Fruit fly (Drosophila melanogaster) whole organism, embryonic: ENCODE results near the gene Spec2.

Source experiments
- CG12104 ChIP-seq: fragments of 200-800 bp; sonication (Bioruptor generic); optimal IDR thresholded peaks from 3 replicates; lab custom pipeline; 2016; ENCODE audit warnings: missing biosample characterization, missing genetic modification characterization
- CG13123 ChIP-seq: fragments of 200-800 bp; sonication (Bioruptor generic); optimal IDR thresholded peaks from 2 replicates; lab custom pipeline; 2016; ENCODE audit warnings: missing biosample characterization, missing genetic modification characterization
- CG13624 ChIP-seq: fragments of 200-800 bp; sonication (Bioruptor generic); optimal IDR thresholded peaks from 2 replicates; lab custom pipeline; 2016; ENCODE audit warnings: missing biosample characterization, missing genetic modification characterization
- CG1603 ChIP-seq: fragments of 200-800 bp; sonication (Bioruptor generic); optimal IDR thresholded peaks from 2 replicates; lab custom pipeline; 2019; ENCODE audit warnings: missing biosample characterization, mild to moderate bottlenecking, missing genetic modification characterization, moderate library complexity
- CG17829 ChIP-seq: fragments of 200-800 bp; optimal IDR thresholded peaks from 2 replicates; lab custom pipeline; 2019; ENCODE audit warnings: missing biosample characterization, mild to moderate bottlenecking, missing genetic modification characterization, moderate library complexity
- CG18599 ChIP-seq: fragments of 200-800 bp; sonication (Bioruptor generic); optimal IDR thresholded peaks from 3 replicates; lab custom pipeline; 2017; ENCODE audit warnings: missing biosample characterization, missing genetic modification characterization, mild to moderate bottlenecking, moderate library complexity, missing genetic modification reagents
- CG2712 ChIP-seq: fragments of 200-800 bp; optimal IDR thresholded peaks from 3 replicates; lab custom pipeline; 2019; ENCODE audit warnings: missing biosample characterization, mild to moderate bottlenecking, missing genetic modification characterization, moderate library complexity
- CG2889 ChIP-seq: fragments of 200-800 bp; sonication (Bioruptor generic); IDR thresholded peaks from 3 replicates; pipeline ENCODE4 v1.3.6; 2022; ENCODE audit warnings: missing biosample characterization, missing genetic modification characterization
- CG32772 ChIP-seq: fragments of 200-800 bp; sonication (Bioruptor generic); IDR thresholded peaks from 2 replicates; pipeline ENCODE4 v1.3.6; 2022; ENCODE audit warnings: missing biosample characterization, missing genetic modification characterization
- CG3281 ChIP-seq: fragments of 200-800 bp; sonication (Bioruptor generic); optimal IDR thresholded peaks from 3 replicates; lab custom pipeline; 2017; ENCODE audit warnings: missing biosample characterization, mild to moderate bottlenecking, missing genetic modification characterization
- CG33557 ChIP-seq: fragments of 200-800 bp; sonication (Bioruptor generic); optimal IDR thresholded peaks from 2 replicates; lab custom pipeline; 2019; ENCODE audit warnings: missing biosample characterization, mild to moderate bottlenecking, missing genetic modification characterization, moderate library complexity
- CG4360 ChIP-seq: fragments of 200-800 bp; sonication (Bioruptor generic); IDR thresholded peaks from 2 replicates; pipeline ENCODE4 v1.3.6; 2022; ENCODE audit warnings: missing biosample characterization, missing genetic modification characterization
- CG4707 ChIP-seq: fragments of 200-800 bp; sonication (Bioruptor generic); optimal IDR thresholded peaks from 2 replicates; lab custom pipeline; 2018; ENCODE audit warnings: missing biosample characterization, mild to moderate bottlenecking, missing genetic modification characterization, moderate library complexity
- CG5953 ChIP-seq: fragments of 200-800 bp; sonication (Bioruptor generic); IDR thresholded peaks from 2 replicates; pipeline ENCODE4 v1.3.6; 2022; ENCODE audit warnings: missing biosample characterization, missing genetic modification characterization
- CG8478 ChIP-seq: fragments of >200 bp; optimal IDR thresholded peaks from 2 replicates; lab custom pipeline; 2018
- CG9215 ChIP-seq: fragments of 200-800 bp; sonication (Bioruptor generic); IDR thresholded peaks from 2 replicates; pipeline ENCODE4 v1.3.6; 2022; ENCODE audit warnings: missing biosample characterization, missing genetic modification characterization
- CG9609 ChIP-seq: fragments of 200-800 bp; sonication (Bioruptor generic); optimal IDR thresholded peaks from 3 replicates; lab custom pipeline; 2016; ENCODE audit warnings: missing biosample characterization, missing genetic modification characterization
- CG9932 ChIP-seq: fragments of 200-800 bp; sonication (Bioruptor generic); IDR thresholded peaks from 2 replicates; pipeline ENCODE4 v1.3.6; 2022; ENCODE audit warnings: missing biosample characterization, missing genetic modification characterization
- CHES-1-like ChIP-seq: fragments of 200-800 bp; sonication (Bioruptor generic); optimal IDR thresholded peaks from 2 replicates; lab custom pipeline; 2016; ENCODE audit warnings: missing biosample characterization, missing genetic modification characterization
- Chrac-16 ChIP-seq: fragments of 200-800 bp; sonication (Bioruptor generic); optimal IDR thresholded peaks from 3 replicates; lab custom pipeline; 2016; ENCODE audit warnings: missing biosample characterization, missing genetic modification characterization
- Dp ChIP-seq: fragments of 200-800 bp; sonication (Bioruptor generic); optimal IDR thresholded peaks from 2 replicates; lab custom pipeline; 2018; ENCODE audit warnings: missing biosample characterization, mild to moderate bottlenecking, missing genetic modification characterization, moderate library complexity
- Drgx ChIP-seq: fragments of 200-800 bp; sonication (Bioruptor generic); IDR thresholded peaks from 2 replicates; pipeline ENCODE4 v1.3.6; 2022; ENCODE audit warnings: missing biosample characterization, missing genetic modification characterization
- GATAe ChIP-seq: fragments of 200-800 bp; sonication (Bioruptor generic); conservative IDR thresholded peaks from 2 replicates; pipeline ENCODE4 v1.3.6; 2022; ENCODE audit warnings: missing biosample characterization, missing genetic modification characterization
- HLH4C ChIP-seq: fragments of 200-800 bp; sonication (Bioruptor generic); IDR thresholded peaks from 3 replicates; pipeline ENCODE4 v1.3.6; 2022; ENCODE audit warnings: missing biosample characterization, missing genetic modification characterization; ENCODE audit not compliant: partially characterized antibody
- Mrtf ChIP-seq: fragments of 200-800 bp; sonication (Bioruptor generic); IDR thresholded peaks from 3 replicates; pipeline ENCODE4 v1.3.6; 2022; ENCODE audit warnings: missing biosample characterization, missing genetic modification characterization
- Nf-YB ChIP-seq: fragments of 200-800 bp; sonication (Bioruptor generic); optimal IDR thresholded peaks from 3 replicates; lab custom pipeline; 2019; ENCODE audit warnings: missing biosample characterization, mild to moderate bottlenecking, missing genetic modification characterization, moderate library complexity
- Ravus ChIP-seq: fragments of 200-800 bp; sonication (Bioruptor generic); IDR thresholded peaks from 2 replicates; pipeline ENCODE4 v1.3.6; 2022; ENCODE audit warnings: missing biosample characterization, missing genetic modification characterization
- Sox100B ChIP-seq: fragments of 200-800 bp; sonication (Bioruptor generic); optimal IDR thresholded peaks from 3 replicates; lab custom pipeline; 2018; ENCODE audit warnings: missing biosample characterization, mild to moderate bottlenecking, missing genetic modification characterization
- ab ChIP-seq: fragments of 200-800 bp; sonication (Bioruptor generic); optimal IDR thresholded peaks from 2 replicates; lab custom pipeline; 2016; ENCODE audit warnings: missing biosample characterization, missing genetic modification characterization
- bigmax ChIP-seq: fragments of 200-800 bp; sonication (Bioruptor generic); optimal IDR thresholded peaks from 2 replicates; lab custom pipeline; 2018; ENCODE audit warnings: missing biosample characterization, mild to moderate bottlenecking, missing genetic modification characterization
- crp ChIP-seq, 2 experiments: fragments of 200-800 bp; sonication (Bioruptor generic); optimal IDR thresholded peaks; 2 replicates in 1 of 2; 3 replicates in 1 of 2; lab custom pipeline; 2017; ENCODE audit warnings: missing biosample characterization in 2 of 2, missing genetic modification characterization in 2 of 2, mild to moderate bottlenecking in 1 of 2, moderate library complexity in 1 of 2
- disco-r ChIP-seq: fragments of 200-800 bp; sonication (Bioruptor generic); optimal IDR thresholded peaks from 2 replicates; lab custom pipeline; 2016; ENCODE audit warnings: missing biosample characterization, missing genetic modification characterization
- dpn ChIP-seq, 2 experiments: fragments of 200-800 bp; sonication (Bioruptor generic); optimal IDR thresholded peaks; 3 replicates each; lab custom pipeline; 2016; ENCODE audit warnings: missing biosample characterization in 2 of 2, missing genetic modification characterization in 2 of 2
- ems ChIP-seq: fragments of 200-800 bp; sonication (Bioruptor generic); optimal IDR thresholded peaks from 3 replicates; lab custom pipeline; 2016; ENCODE audit warnings: missing biosample characterization, missing genetic modification characterization
- en ChIP-seq: fragments of 200-800 bp; sonication (Bioruptor generic); optimal IDR thresholded peaks from 2 replicates; lab custom pipeline; 2016; ENCODE audit warnings: missing biosample characterization, missing genetic modification characterization
- ewg ChIP-seq: fragments of 200-800 bp; sonication (Bioruptor generic); optimal IDR thresholded peaks from 3 replicates; lab custom pipeline; 2017; ENCODE audit warnings: mild to moderate bottlenecking, missing biosample characterization, missing genetic modification reagents, missing genetic modification characterization
- gro ChIP-seq: fragments of 200-800 bp; sonication (Bioruptor generic); optimal IDR thresholded peaks from 2 replicates; lab custom pipeline; 2016; ENCODE audit warnings: missing biosample characterization, missing genetic modification characterization
- lola ChIP-seq, 3 experiments: fragments of >200 bp in 2 of 3; fragments of 200-800 bp in 1 of 3; sonication (Bioruptor generic) in 1 of 3; optimal IDR thresholded peaks; 2 replicates each; lab custom pipeline; 2017 to 2019; ENCODE audit warnings: missing biosample characterization in 3 of 3, missing genetic modification characterization in 3 of 3, mild to moderate bottlenecking in 1 of 3, moderate library complexity in 1 of 3
- repo ChIP-seq: fragments of 200-800 bp; sonication (Bioruptor generic); optimal IDR thresholded peaks from 2 replicates; lab custom pipeline; 2016; ENCODE audit warnings: missing biosample characterization, missing genetic modification characterization
- ro ChIP-seq: fragments of 200-800 bp; sonication (Bioruptor generic); IDR thresholded peaks from 2 replicates; pipeline ENCODE4 v1.3.6; 2022; ENCODE audit warnings: missing biosample characterization, missing genetic modification characterization
- scrt ChIP-seq: fragments of 200-800 bp; sonication (Bioruptor generic); optimal IDR thresholded peaks from 2 replicates; lab custom pipeline; 2018; ENCODE audit warnings: missing biosample characterization, mild to moderate bottlenecking, missing genetic modification characterization, moderate library complexity
- sens-2 ChIP-seq: fragments of 200-800 bp; sonication (Bioruptor generic); IDR thresholded peaks from 2 replicates; pipeline ENCODE4 v1.3.6; 2022; ENCODE audit warnings: missing biosample characterization, missing genetic modification characterization
- shn ChIP-seq: fragments of 200-800 bp; sonication (Bioruptor generic); optimal IDR thresholded peaks from 3 replicates; lab custom pipeline; 2016; ENCODE audit warnings: missing biosample characterization, missing genetic modification characterization
- sim ChIP-seq: fragments of 200-800 bp; sonication (Bioruptor generic); IDR thresholded peaks from 2 replicates; pipeline ENCODE4 v1.3.6; 2022; ENCODE audit warnings: missing biosample characterization, missing genetic modification characterization
- sqz ChIP-seq: fragments of 200-800 bp; sonication (Bioruptor generic); optimal IDR thresholded peaks from 3 replicates; lab custom pipeline; 2018; ENCODE audit warnings: missing biosample characterization, mild to moderate bottlenecking, missing genetic modification characterization
- sr ChIP-seq: fragments of 200-800 bp; sonication (Bioruptor generic); IDR thresholded peaks from 3 replicates; pipeline ENCODE4 v1.3.6; 2022; ENCODE audit warnings: missing biosample characterization, missing genetic modification characterization
- tx ChIP-seq: fragments of 200-800 bp; sonication (Bioruptor generic); optimal IDR thresholded peaks from 2 replicates; lab custom pipeline; 2016; ENCODE audit warnings: missing biosample characterization, missing genetic modification characterization
- vnd ChIP-seq: fragments of 200-800 bp; sonication (Bioruptor generic); IDR thresholded peaks from 3 replicates; pipeline ENCODE4 v1.3.6; 2022; ENCODE audit warnings: missing biosample characterization, missing genetic modification characterization; ENCODE audit not compliant: partially characterized antibody
- wdn ChIP-seq: fragments of 200-800 bp; sonication (Bioruptor generic); IDR thresholded peaks from 2 replicates; pipeline ENCODE4 v1.3.6; 2022; ENCODE audit warnings: missing biosample characterization, missing genetic modification characterization
- wek ChIP-seq: fragments of 200-800 bp; sonication (Bioruptor generic); optimal IDR thresholded peaks from 3 replicates; lab custom pipeline; 2018; ENCODE audit warnings: missing biosample characterization, mild to moderate bottlenecking, missing genetic modification characterization, moderate library complexity
- z ChIP-seq: fragments of 200-800 bp; sonication (Bioruptor generic); IDR thresholded peaks from 3 replicates; pipeline ENCODE4 v1.3.6; 2022; ENCODE audit warnings: missing biosample characterization, missing genetic modification characterization

Gene Spec2

dm6 chr3R:5622985-5623630, 817 bp downstream of the Spec2 start (continued):
- peak; percentile 56 for TF ChIP-seq ewg (GFP tag; lab: Kevin White, UChicago)
- peak; percentile 78 for TF ChIP-seq CG3281 (GFP tag; lab: Kevin White, UChicago)
- TF ChIP-seq HLH4C (GFP tag; lab: Robert Waterston, UW): no peak
- peak; percentile 52 for TF ChIP-seq shn (GFP tag; lab: Kevin White, UChicago)
- peak; percentile 47 to 72 for TF ChIP-seq dpn (GFP tag; optimal IDR thresholded peaks at IDR 0.05; lab: Kevin White, UChicago)
- TF ChIP-seq wdn (GFP tag; lab: Robert Waterston, UW): no peak
- TF ChIP-seq bigmax (GFP tag; lab: Kevin White, UChicago): peak; percentile 62
- TF ChIP-seq CG17829 (tag; lab: Kevin White, UChicago): peak; percentile 64
- no peak for TF ChIP-seq z
- TF ChIP-seq CG32772 (GFP tag; lab: Robert Waterston, UW): no peak
- peak; percentile 87 for TF ChIP-seq CG13123 (GFP tag; lab: Kevin White, UChicago)
- peak; percentile 33 for TF ChIP-seq ems
- TF ChIP-seq Drgx (GFP tag; lab: Robert Waterston, UW): no peak
- peak; percentile 66 for TF ChIP-seq CG2712 (tag; lab: Kevin White, UChicago)
- TF ChIP-seq Ravus (GFP tag; lab: Robert Waterston, UW): no peak
- peak in 1 of 3 experiments; percentile 66 for TF ChIP-seq lola (GFP tag; optimal IDR thresholded peaks at IDR 0.05; lab: Kevin White, UChicago)
- TF ChIP-seq crp (GFP tag; optimal IDR thresholded peaks at IDR 0.05; lab: Kevin White, UChicago): peak; percentile 64 to 88
- TF ChIP-seq Sox100B: peak; percentile 81
- TF ChIP-seq CG1603: peak; percentile 81
- no peak for TF ChIP-seq CG9215
- peak; percentile 89 for TF ChIP-seq CG4707
- TF ChIP-seq CG4360: no peak
- TF ChIP-seq vnd: no peak
- TF ChIP-seq Nf-YB: peak; percentile 63
- TF ChIP-seq disco-r: peak; percentile 48
- TF ChIP-seq ro: no peak
- TF ChIP-seq CHES-1-like (GFP tag; lab: Kevin White, UChicago): peak; percentile 74
- TF ChIP-seq Mrtf: no peak
- no peak for TF ChIP-seq sim (GFP tag; lab: Robert Waterston, UW)
- TF ChIP-seq CG12104 (GFP tag; lab: Kevin White, UChicago): peak; percentile 34
- TF ChIP-seq scrt (GFP tag; lab: Kevin White, UChicago): peak; percentile 90
- peak; percentile 38 for TF ChIP-seq Chrac-16 (GFP tag; lab: Kevin White, UChicago)
- TF ChIP-seq CG33557 (GFP tag; lab: Kevin White, UChicago): peak; percentile 90
- no peak for TF ChIP-seq Dp (GFP tag; lab: Kevin White, UChicago)
- TF ChIP-seq tx (GFP tag; lab: Kevin White, UChicago): no peak
- peak; percentile 83 for TF ChIP-seq gro (GFP tag; lab: Kevin White, UChicago)
- TF ChIP-seq CG18599 (GFP tag; lab: Kevin White, UChicago): peak; percentile 85
- no peak for TF ChIP-seq CG2889 (GFP tag; lab: Robert Waterston, UW)
- no peak for TF ChIP-seq CG9932 (GFP tag; lab: Robert Waterston, UW)
- peak; percentile 75 for TF ChIP-seq repo (GFP tag; lab: Kevin White, UChicago)
- no peak for TF ChIP-seq sr (GFP tag; lab: Robert Waterston, UW)
- peak; percentile 29 for TF ChIP-seq CG9609
- TF ChIP-seq CG5953 (GFP tag; lab: Robert Waterston, UW): no peak
- no peak for TF ChIP-seq GATAe (GFP tag; lab: Robert Waterston, UW)
- peak; percentile 89 for TF ChIP-seq wek (GFP tag; lab: Kevin White, UChicago)
- peak; percentile 69 for TF ChIP-seq en (GFP tag; lab: Kevin White, UChicago)
- TF ChIP-seq CG8478 (lab: Kevin White, UChicago): no peak
- no peak for TF ChIP-seq sens-2 (GFP tag; lab: Robert Waterston, UW)
- no peak for TF ChIP-seq ab (GFP tag; lab: Kevin White, UChicago)
- peak; percentile 28 for TF ChIP-seq CG13624 (GFP tag; lab: Kevin White, UChicago)
- peak; percentile 99 for TF ChIP-seq sqz (GFP tag; lab: Kevin White, UChicago)
